Worm (Caenorhabditis elegans) whole organism, L4 larva: Measurements from ENCODE around the gene cdd-2.

ENCODE experiments used
- R02D3.7 ChIP-seq: fragments of 150-350 bp; sonication (generic microtip); optimal IDR thresholded peaks from 3 replicates; lab custom pipeline; 2014; ENCODE audit warnings: missing biosample characterization, missing genetic modification characterization
- Y48G9A.11 ChIP-seq: fragments of 200-800 bp; sonication (Bioruptor generic); IDR thresholded peaks from 2 replicates; pipeline ENCODE4 v1.3.6; 2022; ENCODE audit warnings: missing genetic modification reagents, missing genetic modification characterization, missing compliant biosample characterization
- ama-1 ChIP-seq: fragments of 150-350 bp; optimal IDR thresholded peaks from 2 replicates; lab custom pipeline; 2014; ENCODE audit warnings: inconsistent platforms, mixed read lengths
- ceh-28 ChIP-seq: fragments of 150-350 bp; optimal IDR thresholded peaks from 2 replicates; lab custom pipeline; 2014; ENCODE audit warnings: missing biosample characterization, missing genetic modification reagents, missing genetic modification characterization
- ceh-82 ChIP-seq: sonication (generic microtip); optimal IDR thresholded peaks from 2 replicates; lab custom pipeline; 2017; ENCODE audit warnings: missing biosample characterization, missing genetic modification characterization
- cey-2 ChIP-seq: sonication (generic microtip); optimal IDR thresholded peaks from 3 replicates; lab custom pipeline; 2017; ENCODE audit warnings: missing genetic modification characterization, mild to moderate bottlenecking, missing compliant biosample characterization, antibody characterized with exemption, borderline replicate concordance; ENCODE audit not compliant: insufficient read depth
- fos-1 ChIP-seq: fragments of 150-350 bp; optimal IDR thresholded peaks from 2 replicates; lab custom pipeline; 2014; ENCODE audit warnings: missing biosample characterization, missing genetic modification characterization
- hlh-30 ChIP-seq: sonication (generic microtip); optimal IDR thresholded peaks from 2 replicates; lab custom pipeline; 2017; ENCODE audit warnings: antibody characterized with exemption, mild to moderate bottlenecking, missing genetic modification characterization, missing compliant biosample characterization; ENCODE audit not compliant: insufficient read depth
- pha-4 ChIP-seq, 2 experiments: fragments of 150-350 bp in 1 of 2; fragments of 200-800 bp in 1 of 2; sonication (Bioruptor generic) in 1 of 2; IDR thresholded peaks in 1 of 2; optimal IDR thresholded peaks in 1 of 2; 2 replicates each; pipeline versions ENCODE4 v1.3.6 to Lab custom; 2014 to 2022; ENCODE audit warnings: missing genetic modification characterization in 2 of 2, missing genetic modification reagents in 2 of 2, missing biosample characterization in 1 of 2, missing compliant biosample characterization in 1 of 2
- snpc-4 ChIP-seq: fragments of 150-350 bp; optimal IDR thresholded peaks from 2 replicates; lab custom pipeline; 2014; ENCODE audit warnings: missing biosample characterization, missing genetic modification characterization
- unc-62 ChIP-seq, 3 experiments: fragments of 150-350 bp in 1 of 3; sonication (generic microtip); optimal IDR thresholded peaks in 2 of 3; peaks in 1 of 3; 1 replicate in 1 of 3; 2 replicates in 2 of 3; lab custom pipeline; 2014 to 2017; ENCODE audit warnings: missing biosample characterization in 3 of 3, missing genetic modification characterization in 3 of 3, missing genetic modification reagents in 3 of 3, missing genotype in 1 of 3
- zag-1 ChIP-seq: fragments of 150-350 bp; optimal IDR thresholded peaks from 2 replicates; lab custom pipeline; 2014; ENCODE audit warnings: missing biosample characterization, missing genetic modification characterization
- ztf-11 ChIP-seq: fragments of 150-350 bp; optimal IDR thresholded peaks from 2 replicates; lab custom pipeline; 2014; ENCODE audit warnings: missing biosample characterization, missing genetic modification characterization

DNA sequence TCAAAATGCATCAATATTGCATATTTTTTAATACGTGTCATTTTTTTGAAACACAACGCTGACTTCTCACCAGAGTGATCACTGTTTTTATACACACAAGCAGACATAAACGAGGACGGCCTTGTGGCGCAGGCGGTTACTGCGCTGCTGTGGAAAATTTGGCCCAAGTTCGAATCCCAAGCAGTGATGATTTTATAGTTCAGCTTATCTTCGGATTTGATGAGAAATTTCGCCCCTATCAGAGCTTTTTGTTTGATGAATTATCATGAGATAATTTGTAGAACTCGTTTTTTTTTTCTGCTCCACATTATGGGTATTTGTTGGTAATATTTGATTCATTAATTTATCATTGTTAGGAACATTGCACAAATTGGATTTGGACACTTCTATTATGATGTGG lies 26.3 kb upstream of the cdd-2 start:
- TF ChIP-seq snpc-4 (tag; lab: Kevin White, UChicago) = no peak
- no peak for TF ChIP-seq ceh-28 (tag; lab: Kevin White, UChicago)
- TF ChIP-seq ceh-82 (tag; lab: Kevin White, UChicago) = no peak
- peak; percentile 68 for TF ChIP-seq ama-1 (lab: Kevin White, UChicago)
- TF ChIP-seq unc-62 (GFP tag; optimal IDR thresholded peaks at IDR 0.05 in 1 of 2; lab: Kevin White, UChicago) = peak in 1 of 2 experiments; percentile 79
- TF ChIP-seq unc-62 (tag; optimal IDR thresholded peaks at IDR 0.05; lab: Kevin White, UChicago) = no peak
- TF ChIP-seq Y48G9A.11 = peak; percentile 89
- peak; percentile 95 for TF ChIP-seq pha-4 (GFP tag; IDR thresholded peaks at IDR 0.05; lab: Robert Waterston, UW)
- TF ChIP-seq pha-4 (tag; optimal IDR thresholded peaks at IDR 0.05; lab: Kevin White, UChicago) = no peak
- TF ChIP-seq cey-2 (tag; lab: Kevin White, UChicago) = no peak
- peak; percentile 34 for TF ChIP-seq R02D3.7
- no peak for TF ChIP-seq zag-1
- no peak for TF ChIP-seq ztf-11 (tag; lab: Kevin White, UChicago)
- no peak for TF ChIP-seq fos-1 (tag; lab: Kevin White, UChicago)
- peak; percentile 71 for TF ChIP-seq hlh-30 (tag; lab: Kevin White, UChicago)
